Worm (Caenorhabditis elegans) whole organism, late embryonic: ENCODE measurements around the gene F09F9.5.

Experiments used
- C08G9.2 ChIP-seq: sonication (generic microtip); optimal IDR thresholded peaks from 2 replicates; lab custom pipeline; 2016; ENCODE audit warnings: mild to moderate bottlenecking, missing genetic modification characterization, moderate library complexity, missing compliant biosample characterization
- Y22D7AL.16 ChIP-seq: sonication (generic microtip); optimal IDR thresholded peaks from 2 replicates; lab custom pipeline; 2016; ENCODE audit warnings: missing genetic modification characterization, missing compliant biosample characterization
- ceh-22 ChIP-seq: sonication (generic microtip); optimal IDR thresholded peaks from 2 replicates; lab custom pipeline; 2017; ENCODE audit warnings: missing biosample characterization, missing genetic modification characterization
- ceh-30 ChIP-seq: fragments of 150-350 bp; optimal IDR thresholded peaks from 2 replicates; lab custom pipeline; 2014; ENCODE audit warnings: missing biosample characterization, missing genetic modification characterization
- ceh-31 ChIP-seq: sonication (generic microtip); optimal IDR thresholded peaks from 2 replicates; lab custom pipeline; 2016; ENCODE audit warnings: missing genetic modification characterization, missing compliant biosample characterization
- ceh-45 ChIP-seq: fragments of 200-800 bp; sonication (Bioruptor generic); IDR thresholded peaks from 2 replicates; pipeline ENCODE4 v1.3.6; 2022; ENCODE audit warnings: missing genetic modification reagents, missing genetic modification characterization, missing compliant biosample characterization
- ceh-48 ChIP-seq: sonication (generic microtip); optimal IDR thresholded peaks from 2 replicates; lab custom pipeline; 2016; ENCODE audit warnings: missing genetic modification characterization, inconsistent platforms, missing compliant biosample characterization
- ceh-9 ChIP-seq: sonication (generic microtip); optimal IDR thresholded peaks from 2 replicates; lab custom pipeline; 2016; ENCODE audit warnings: mild to moderate bottlenecking, missing genetic modification characterization, inconsistent platforms, missing compliant biosample characterization
- dmd-4 ChIP-seq: sonication (generic microtip); optimal IDR thresholded peaks from 2 replicates; lab custom pipeline; 2016; ENCODE audit warnings: borderline replicate concordance, missing genetic modification characterization, missing compliant biosample characterization
- elt-2 ChIP-seq: sonication (generic microtip); optimal IDR thresholded peaks from 2 replicates; lab custom pipeline; 2016; ENCODE audit warnings: missing genetic modification reagents, missing genetic modification characterization, missing compliant biosample characterization
- elt-4 ChIP-seq: sonication (generic microtip); optimal IDR thresholded peaks from 2 replicates; lab custom pipeline; 2016; ENCODE audit warnings: missing genetic modification characterization, missing compliant biosample characterization
- ets-4 ChIP-seq: sonication (generic microtip); optimal IDR thresholded peaks from 2 replicates; lab custom pipeline; 2016; ENCODE audit warnings: missing genetic modification characterization, missing compliant biosample characterization
- eyg-1 ChIP-seq: sonication (generic microtip); optimal IDR thresholded peaks from 2 replicates; lab custom pipeline; 2016; ENCODE audit warnings: missing genotype, missing genetic modification characterization, missing compliant biosample characterization
- fax-1 ChIP-seq: sonication (generic microtip); optimal IDR thresholded peaks from 2 replicates; lab custom pipeline; 2016; ENCODE audit warnings: missing genotype, missing genetic modification characterization, missing compliant biosample characterization
- lim-6 ChIP-seq: sonication (generic microtip); optimal IDR thresholded peaks from 2 replicates; lab custom pipeline; 2016; ENCODE audit warnings: missing genetic modification characterization, missing compliant biosample characterization
- madf-2 ChIP-seq: sonication (generic microtip); optimal IDR thresholded peaks from 2 replicates; lab custom pipeline; 2017; ENCODE audit warnings: missing genetic modification characterization, missing compliant biosample characterization
- nfya-1 ChIP-seq: sonication (generic microtip); optimal IDR thresholded peaks from 2 replicates; lab custom pipeline; 2017; ENCODE audit warnings: missing genetic modification characterization, mild to moderate bottlenecking, missing compliant biosample characterization, antibody characterized with exemption, moderate library complexity
- nhr-232 ChIP-seq: sonication (generic microtip); optimal IDR thresholded peaks from 2 replicates; lab custom pipeline; 2016; ENCODE audit warnings: missing genetic modification characterization, missing compliant biosample characterization
- odd-2 ChIP-seq: sonication (generic microtip); optimal IDR thresholded peaks from 2 replicates; lab custom pipeline; 2017; ENCODE audit warnings: antibody characterized with exemption, mild to moderate bottlenecking, missing genetic modification characterization, missing compliant biosample characterization
- pag-3 ChIP-seq: sonication (generic microtip); optimal IDR thresholded peaks from 2 replicates; lab custom pipeline; 2016; ENCODE audit warnings: missing compliant biosample characterization, missing genetic modification characterization, borderline replicate concordance
- pat-9 ChIP-seq: fragments of 200-800 bp; sonication (Bioruptor generic); optimal IDR thresholded peaks from 2 replicates; lab custom pipeline; 2018; ENCODE audit warnings: mild to moderate bottlenecking, missing genetic modification characterization, moderate library complexity, missing compliant biosample characterization
- pax-1 ChIP-seq: fragments of 150-350 bp; optimal IDR thresholded peaks from 2 replicates; lab custom pipeline; 2014; ENCODE audit warnings: missing biosample characterization, missing genetic modification characterization
- pha-2 ChIP-seq: sonication (generic microtip); optimal IDR thresholded peaks from 2 replicates; lab custom pipeline; 2017; ENCODE audit warnings: mild to moderate bottlenecking, missing genetic modification characterization, missing compliant biosample characterization
- pros-1 ChIP-seq: fragments of 150-350 bp; optimal IDR thresholded peaks from 2 replicates; lab custom pipeline; 2014; ENCODE audit warnings: missing biosample characterization, missing genetic modification reagents, missing genetic modification characterization
- ref-2 ChIP-seq: sonication (generic microtip); optimal IDR thresholded peaks from 2 replicates; lab custom pipeline; 2016; ENCODE audit warnings: missing genetic modification characterization, missing compliant biosample characterization
- rnt-1 ChIP-seq: sonication (generic microtip); optimal IDR thresholded peaks from 2 replicates; lab custom pipeline; 2016; ENCODE audit warnings: missing genetic modification characterization, missing compliant biosample characterization
- sdc-2 ChIP-seq: sonication (generic microtip); optimal IDR thresholded peaks from 2 replicates; lab custom pipeline; 2016; ENCODE audit warnings: missing genotype, missing genetic modification characterization, missing compliant biosample characterization
- sox-2 ChIP-seq: fragments of 200-800 bp; sonication (Bioruptor generic); IDR thresholded peaks from 2 replicates; pipeline ENCODE4 v1.3.6; 2022; ENCODE audit warnings: missing genetic modification reagents, missing genetic modification characterization, missing compliant biosample characterization
- sox-4 ChIP-seq: sonication (generic microtip); optimal IDR thresholded peaks from 2 replicates; lab custom pipeline; 2017; ENCODE audit warnings: mild to moderate bottlenecking, missing genetic modification characterization, inconsistent platforms, missing compliant biosample characterization
- unc-3 ChIP-seq, 2 experiments: fragments of 200-800 bp in 1 of 2; sonication (Bioruptor generic) in 1 of 2; sonication (generic microtip) in 1 of 2; conservative IDR thresholded peaks in 1 of 2; optimal IDR thresholded peaks in 1 of 2; 2 replicates each; pipeline versions ENCODE4 v1.3.6 to Lab custom; 2016 to 2022; ENCODE audit warnings: missing compliant biosample characterization in 2 of 2, missing genetic modification characterization in 2 of 2, missing genetic modification reagents in 1 of 2
- zip-5 ChIP-seq: sonication (generic microtip); optimal IDR thresholded peaks from 2 replicates; lab custom pipeline; 2016; ENCODE audit warnings: missing genetic modification characterization, missing compliant biosample characterization

The F09F9.5 gene

DNA sequence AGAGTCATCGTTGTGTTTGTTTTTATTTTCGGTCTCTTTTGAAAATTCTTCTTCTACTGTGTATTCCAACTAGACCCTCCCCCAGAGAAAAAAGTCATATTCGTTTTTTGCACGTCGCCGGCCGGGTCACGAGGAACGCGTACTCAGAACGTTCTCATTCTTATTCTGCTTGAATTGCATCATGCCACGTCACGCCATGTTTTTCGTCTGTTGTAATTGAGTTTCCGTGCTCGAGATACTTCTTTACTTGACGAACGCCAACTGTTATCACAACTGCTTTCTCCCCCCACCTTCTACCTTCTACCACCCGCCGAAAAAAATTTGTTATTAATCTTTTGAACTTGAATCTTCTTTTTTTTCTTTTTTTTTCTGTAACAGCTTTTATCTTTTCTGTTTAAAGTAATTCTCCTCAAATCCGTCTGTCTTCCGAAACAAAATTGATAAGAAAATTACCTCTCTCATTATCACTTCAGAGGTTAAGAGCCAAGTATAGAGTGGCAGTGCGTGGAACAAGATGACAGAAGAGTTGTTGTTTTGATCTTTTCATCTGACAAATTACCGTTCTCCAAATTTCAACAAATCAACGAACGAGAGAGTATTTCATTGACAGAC lies 25.0 kb downstream of the F09F9.5 start:
- TF ChIP-seq C08G9.2 (no peak), sox-4 (tag; lab: Kevin White, UChicago) (no peak), madf-2 (tag; lab: Kevin White, UChicago) (no peak), pros-1 (tag; lab: Kevin White, UChicago) (no peak), lim-6 (tag; lab: Kevin White, UChicago) (no peak), rnt-1 (tag; lab: Kevin White, UChicago) (no peak), fax-1 (tag; lab: Kevin White, UChicago) (no peak), Y22D7AL.16 (tag; lab: Kevin White, UChicago) (no peak), odd-2 (tag; lab: Kevin White, UChicago) (no peak), ceh-31 (tag; lab: Kevin White, UChicago) (no peak), ceh-45 (GFP tag; lab: Robert Waterston, UW) (no peak), pag-3 (no peak), ets-4 (tag; lab: Kevin White, UChicago) (no peak), ref-2 (tag; lab: Kevin White, UChicago) (no peak), unc-3 (GFP tag; conservative IDR thresholded peaks at IDR 0.05; lab: Robert Waterston, UW) (no peak), unc-3 (tag; optimal IDR thresholded peaks at IDR 0.05; lab: Kevin White, UChicago) (no peak), zip-5 (tag; lab: Kevin White, UChicago) (no peak)

- TF ChIP-seq elt-4 (tag; lab: Kevin White, UChicago) (no peak), pag-3 (no peak), dmd-4 (tag; lab: Kevin White, UChicago) (no peak), unc-3 (GFP tag; conservative IDR thresholded peaks at IDR 0.05; lab: Robert Waterston, UW) (no peak), unc-3 (tag; optimal IDR thresholded peaks at IDR 0.05; lab: Kevin White, UChicago) (no peak), nfya-1 (tag; lab: Kevin White, UChicago) (no peak), pha-2 (tag; lab: Kevin White, UChicago) (no peak), Y22D7AL.16 (tag; lab: Kevin White, UChicago) (no peak), pat-9 (tag; lab: Kevin White, UChicago) (no peak), ceh-48 (tag; lab: Kevin White, UChicago) (no peak), nhr-232 (tag; lab: Kevin White, UChicago) (no peak), ceh-9 (tag; lab: Kevin White, UChicago) (no peak), ceh-22 (tag; lab: Kevin White, UChicago) (no peak), pax-1 (tag; lab: Kevin White, UChicago) (no peak), sdc-2 (no peak), sox-2 (GFP tag; lab: Robert Waterston, UW) (no peak)
- TF ChIP-seq, all 69 proteins: peak for 0
Measured at ce11 chrX:4143260-4144018, 25.7 kb downstream of the F09F9.5 start.

- no peak for TF ChIP-seq eyg-1 (tag; lab: Kevin White, UChicago)
- TF ChIP-seq ceh-31 (tag; lab: Kevin White, UChicago) = peak; percentile 7
- peak; percentile 15 for TF ChIP-seq elt-2 (tag; lab: Kevin White, UChicago)
- no peak for TF ChIP-seq ceh-30 (tag; lab: Kevin White, UChicago)
Measured at ce11 chrX:4144136-4144781, 26.5 kb downstream of the F09F9.5 start.
